Worm (Caenorhabditis elegans): ENCODE results near the gene immt-2.

- TF ChIP-seq ztf-11 (tag; optimal IDR thresholded peaks at IDR 0.05) = no peak
- TF ChIP-seq skn-1 (tag; optimal IDR thresholded peaks at IDR 0.05) = no peak
- no peak for TF ChIP-seq nhr-21 (tag; optimal IDR thresholded peaks at IDR 0.05)
- no peak for TF ChIP-seq nhr-10 (tag; optimal IDR thresholded peaks at IDR 0.05)
- TF ChIP-seq nhr-237 (tag; optimal IDR thresholded peaks at IDR 0.05) = no peak
Measured at ce11 chrV:16829396-16829795, 40.3 kb downstream of the immt-2 start, which contains the start of gene srh-214.

All from whole organism, L2 larva.